Worm (Caenorhabditis elegans): ENCODE results near the gene oef-1.

Gene oef-1

DNA sequence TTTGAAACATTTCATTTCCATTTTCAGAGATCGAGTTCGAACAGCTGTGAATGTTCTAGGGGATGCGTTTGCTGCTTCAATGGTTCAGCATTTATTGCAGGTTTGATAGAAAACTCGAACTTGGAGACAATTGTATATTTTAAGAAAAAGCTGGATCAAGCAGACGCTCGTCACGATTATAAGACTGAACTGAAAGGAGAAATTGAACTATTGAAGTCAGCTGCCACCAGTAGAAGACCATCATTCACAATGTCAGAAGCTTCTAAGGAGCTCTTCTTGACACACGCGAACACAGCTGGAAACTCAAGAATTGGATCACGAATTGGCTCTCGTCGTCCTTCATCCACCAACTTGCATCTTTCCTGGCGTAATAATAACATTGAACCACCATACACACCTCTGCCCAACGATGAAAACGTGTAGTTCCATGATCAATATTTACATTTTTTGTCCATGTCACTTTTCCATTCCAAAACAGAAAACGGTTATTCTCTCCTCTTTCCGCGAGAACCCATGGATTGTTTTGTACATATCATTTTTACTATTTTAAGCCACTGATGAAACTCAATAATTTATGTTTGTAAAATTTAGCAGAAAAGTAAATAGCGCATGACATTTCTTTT is 42.2 kb upstream of the oef-1 start (continued):
- TF ChIP-seq him-1 (tag; optimal IDR thresholded peaks at IDR 0.05) (peak; percentile 3), ztf-6 (GFP tag; IDR thresholded peaks at IDR 0.05) (no peak), nhr-90 (tag; optimal IDR thresholded peaks at IDR 0.05) (peak; percentile 38), ztf-22 (GFP tag; optimal IDR thresholded peaks at IDR 0.05) (peak; percentile 70), zim-3 (tag; optimal IDR thresholded peaks at IDR 0.05) (no peak), let-607 (tag; optimal IDR thresholded peaks at IDR 0.05) (no peak), Y56A3A.18 (GFP tag; IDR thresholded peaks at IDR 0.05) (0 out of 2 replicates have a peak, but pooled peaks have one; percentile 21), F49E8.2 (tag; optimal IDR thresholded peaks at IDR 0.05; ENCODE audit: insufficient read depth) (peak; percentile 59), Y53G8AR.9 (GFP tag; conservative IDR thresholded peaks at IDR 0.05) (peak; percentile 88), ets-4 (GFP tag; optimal IDR thresholded peaks at IDR 0.05) (no peak), nfya-2 (GFP tag; IDR thresholded peaks at IDR 0.05) (no peak), F57A8.1 (GFP tag; optimal IDR thresholded peaks at IDR 0.05) (no peak), ccch-3 (GFP tag; optimal IDR thresholded peaks at IDR 0.05) (no peak), Y67H2A.10 (GFP tag; conservative IDR thresholded peaks at IDR 0.05) (no peak), C06A6.2 (GFP tag; conservative IDR thresholded peaks at IDR 0.05) (peak; percentile 48; the same call in 1 of the 2 replicates), F23B12.7 (tag; optimal IDR thresholded peaks at IDR 0.05; ENCODE audit: insufficient read depth) (no peak), lsl-1 (GFP tag; optimal IDR thresholded peaks at IDR 0.05) (peak; percentile 11), hrde-1 (tag; optimal IDR thresholded peaks at IDR 0.05; ENCODE audit: borderline replicate concordance) (peak; percentile 78), dpff-1 (tag; optimal IDR thresholded peaks at IDR 0.05) (no peak), egrh-3 (GFP tag; IDR thresholded peaks at IDR 0.05) (no peak), hlh-26 (GFP tag; conservative IDR thresholded peaks at IDR 0.05) (no peak), let-526 (GFP tag; IDR thresholded peaks at IDR 0.05) (peak; percentile 19; the same call in 1 of the 2 replicates), dpl-1 (GFP tag; optimal IDR thresholded peaks at IDR 0.05) (no peak), cebp-1 (GFP tag; IDR thresholded peaks at IDR 0.05) (no peak), cebp-1 (tag; optimal IDR thresholded peaks at IDR 0.05) (peak; percentile 65), mes-4 (tag; optimal IDR thresholded peaks at IDR 0.05) (peak; percentile 15), F37B4.10 (GFP tag; IDR thresholded peaks at IDR 0.05) (no peak), snpc-3.4 (tag; optimal IDR thresholded peaks at IDR 0.05) (peak; percentile 64), madf-10 (tag; optimal IDR thresholded peaks at IDR 0.05) (peak; percentile 52), aptf-3 (GFP tag; IDR thresholded peaks at IDR 0.05) (no peak), rec-8 (tag; optimal IDR thresholded peaks at IDR 0.05) (peak in 1 of 2 experiments; percentile 18), nfyb-1 (GFP tag; IDR thresholded peaks at IDR 0.05) (0 out of 2 replicates have a peak, but pooled peaks have one; percentile 42), xnd-1 (tag; optimal IDR thresholded peaks at IDR 0.05) (no peak), ceh-100 (GFP tag; IDR thresholded peaks at IDR 0.05) (no peak), bed-1 (GFP tag; IDR thresholded peaks at IDR 0.05) (no peak), nhr-179 (tag; optimal IDR thresholded peaks at IDR 0.05) (no peak), Y95B8A.8 (GFP tag; IDR thresholded peaks at IDR 0.05) (peak; percentile 73), somi-1 (GFP tag; optimal IDR thresholded peaks at IDR 0.05) (no peak), ztf-26 (tag; optimal IDR thresholded peaks at IDR 0.05) (peak; percentile 10), ceh-40 (GFP tag; IDR thresholded peaks at IDR 0.05) (no peak), ceh-91 (GFP tag; IDR thresholded peaks at IDR 0.05) (no peak), T26A5.8 (tag; optimal IDR thresholded peaks at IDR 0.05) (peak; percentile 68), rpc-1 (optimal IDR thresholded peaks at IDR 0.05) (no peak), rpc-1 (tag; optimal IDR thresholded peaks at IDR 0.05) (no peak), ceh-79 (tag; optimal IDR thresholded peaks at IDR 0.05) (no peak), sptf-2 (GFP tag; optimal IDR thresholded peaks at IDR 0.05) (no peak), atf-7 (tag; optimal IDR thresholded peaks at IDR 0.05) (no peak), madf-3 (GFP tag; IDR thresholded peaks at IDR 0.05) (peak; percentile 81; the same call in 1 of the 2 replicates)

All from whole organism, young adult.